Fruit fly (Drosophila melanogaster) whole organism, prepupa: ENCODE results near the gene Nup93-1.

Experiments used
- Blimp-1 ChIP-seq: fragments of 200-800 bp; sonication (Bioruptor generic); optimal IDR thresholded peaks from 3 replicates; lab custom pipeline; 2017; ENCODE audit warnings: missing biosample characterization, missing genetic modification characterization, mild to moderate bottlenecking, moderate library complexity, missing genetic modification reagents
- CG10631 ChIP-seq: fragments of 200-800 bp; sonication (Bioruptor generic); optimal IDR thresholded peaks from 2 replicates; lab custom pipeline; 2016; ENCODE audit warnings: missing biosample characterization, missing genetic modification characterization
- CG10669 ChIP-seq: fragments of 200-800 bp; sonication (Bioruptor generic); optimal IDR thresholded peaks from 3 replicates; lab custom pipeline; 2018; ENCODE audit warnings: missing biosample characterization, mild to moderate bottlenecking, missing genetic modification characterization, moderate library complexity
- CG11762 ChIP-seq: fragments of 200-800 bp; sonication (Bioruptor generic); optimal IDR thresholded peaks from 3 replicates; lab custom pipeline; 2016; ENCODE audit warnings: missing biosample characterization, missing genetic modification characterization; ENCODE audit not compliant: insufficient read depth
- CG11902 ChIP-seq: fragments of 200-800 bp; sonication (Bioruptor generic); optimal IDR thresholded peaks from 3 replicates; lab custom pipeline; 2016; ENCODE audit warnings: missing biosample characterization, missing genetic modification characterization
- CG15336 ChIP-seq: fragments of 200-800 bp; sonication (Bioruptor generic); IDR thresholded peaks from 2 replicates; pipeline ENCODE4 v1.3.6; 2022; ENCODE audit warnings: missing biosample characterization, missing genetic modification characterization
- CG1621 ChIP-seq: fragments of 200-800 bp; sonication (Bioruptor generic); optimal IDR thresholded peaks from 3 replicates; lab custom pipeline; 2018; ENCODE audit warnings: missing biosample characterization, mild to moderate bottlenecking, missing genetic modification characterization
- CG16779 ChIP-seq: fragments of 200-800 bp; sonication (Bioruptor generic); optimal IDR thresholded peaks from 3 replicates; lab custom pipeline; 2017; ENCODE audit warnings: missing biosample characterization, mild to moderate bottlenecking, missing genetic modification characterization
- CG3032 ChIP-seq: fragments of 200-800 bp; optimal IDR thresholded peaks from 2 replicates; lab custom pipeline; 2019; ENCODE audit warnings: missing biosample characterization, mild to moderate bottlenecking, missing genetic modification characterization, moderate library complexity
- CG31627 ChIP-seq: fragments of 200-800 bp; sonication (Bioruptor generic); optimal IDR thresholded peaks from 3 replicates; lab custom pipeline; 2016; ENCODE audit warnings: missing biosample characterization, missing genetic modification characterization
- CG32006 ChIP-seq: fragments of 200-800 bp; sonication (Bioruptor generic); optimal IDR thresholded peaks from 3 replicates; lab custom pipeline; 2017; ENCODE audit warnings: missing biosample characterization, mild to moderate bottlenecking, missing genetic modification characterization
- CG34406 ChIP-seq: fragments of 200-800 bp; sonication (Bioruptor generic); optimal IDR thresholded peaks from 3 replicates; lab custom pipeline; 2016; ENCODE audit warnings: missing biosample characterization, missing genetic modification characterization
- CG4318 ChIP-seq: fragments of 200-800 bp; sonication (Bioruptor generic); optimal IDR thresholded peaks from 3 replicates; lab custom pipeline; 2017; ENCODE audit warnings: missing biosample characterization, mild to moderate bottlenecking, missing genetic modification characterization
- CG6163 ChIP-seq: fragments of 200-800 bp; sonication (Bioruptor generic); IDR thresholded peaks from 3 replicates; pipeline ENCODE4 v1.3.6; 2022; ENCODE audit warnings: missing biosample characterization, missing genetic modification characterization
- CG6276 ChIP-seq: fragments of 200-800 bp; sonication (Bioruptor generic); optimal IDR thresholded peaks from 2 replicates; lab custom pipeline; 2017; ENCODE audit warnings: missing biosample characterization, mild to moderate bottlenecking, missing genetic modification characterization
- CG6792 ChIP-seq: fragments of 200-800 bp; sonication (Bioruptor generic); optimal IDR thresholded peaks from 3 replicates; lab custom pipeline; 2016; ENCODE audit warnings: missing biosample characterization, missing genetic modification characterization
- CG6808 ChIP-seq: fragments of 200-800 bp; sonication (Bioruptor generic); optimal IDR thresholded peaks from 3 replicates; lab custom pipeline; 2017; ENCODE audit warnings: missing biosample characterization, missing genetic modification characterization, mild to moderate bottlenecking, moderate library complexity, missing genetic modification reagents
- CG6854 ChIP-seq: fragments of 200-800 bp; sonication (Bioruptor generic); optimal IDR thresholded peaks from 2 replicates; lab custom pipeline; 2017; ENCODE audit warnings: missing biosample characterization, mild to moderate bottlenecking, missing genetic modification characterization
- CG8119 ChIP-seq: fragments of 200-800 bp; sonication (Bioruptor generic); IDR thresholded peaks from 3 replicates; pipeline ENCODE4 v1.3.6; 2022; ENCODE audit warnings: missing biosample characterization, missing genetic modification characterization
- CG8632 ChIP-seq: fragments of 200-800 bp; sonication (Bioruptor generic); optimal IDR thresholded peaks from 3 replicates; lab custom pipeline; 2016; ENCODE audit warnings: missing biosample characterization, missing genetic modification characterization
- CG9139 ChIP-seq: fragments of 200-800 bp; sonication (Bioruptor generic); optimal IDR thresholded peaks from 3 replicates; lab custom pipeline; 2017; ENCODE audit warnings: missing biosample characterization, mild to moderate bottlenecking, missing genetic modification characterization
- Eip75B ChIP-seq: fragments of 200-800 bp; sonication (Bioruptor generic); optimal IDR thresholded peaks from 3 replicates; lab custom pipeline; 2016; ENCODE audit warnings: missing biosample characterization, missing genetic modification characterization
- Eip93F ChIP-seq: fragments of 200-800 bp; sonication (Bioruptor generic); optimal IDR thresholded peaks from 2 replicates; lab custom pipeline; 2016; ENCODE audit warnings: missing biosample characterization, mild to moderate bottlenecking, missing genetic modification characterization
- Ets21C ChIP-seq: fragments of 200-800 bp; sonication (Bioruptor generic); optimal IDR thresholded peaks from 3 replicates; lab custom pipeline; 2016; ENCODE audit warnings: missing biosample characterization, missing genetic modification characterization
- Ets96B ChIP-seq: fragments of 200-800 bp; optimal IDR thresholded peaks from 2 replicates; lab custom pipeline; 2019; ENCODE audit warnings: missing biosample characterization, mild to moderate bottlenecking, missing genetic modification characterization, moderate library complexity
- Hr38 ChIP-seq: sonication (Bioruptor generic); optimal IDR thresholded peaks from 2 replicates; lab custom pipeline; 2016; ENCODE audit warnings: missing biosample characterization, missing genetic modification characterization
- Hr39 ChIP-seq: fragments of 200-800 bp; sonication (Bioruptor generic); optimal IDR thresholded peaks from 2 replicates; lab custom pipeline; 2016; ENCODE audit warnings: missing biosample characterization, missing genetic modification characterization
- Hr4 ChIP-seq: fragments of 200-800 bp; sonication (Bioruptor generic); optimal IDR thresholded peaks from 3 replicates; lab custom pipeline; 2016; ENCODE audit warnings: missing biosample characterization, missing genetic modification characterization
- Lpt ChIP-seq: fragments of 200-800 bp; sonication (Bioruptor generic); optimal IDR thresholded peaks from 3 replicates; lab custom pipeline; 2016; ENCODE audit warnings: missing biosample characterization, missing genetic modification characterization
- Met ChIP-seq: fragments of 200-800 bp; sonication (Bioruptor generic); optimal IDR thresholded peaks from 3 replicates; lab custom pipeline; 2016; ENCODE audit warnings: missing biosample characterization, missing genetic modification characterization
- Smox ChIP-seq: fragments of 200-800 bp; sonication (Bioruptor generic); optimal IDR thresholded peaks from 3 replicates; lab custom pipeline; 2016; ENCODE audit warnings: missing biosample characterization, missing genetic modification characterization
- Sox102F ChIP-seq: fragments of 200-800 bp; sonication (Bioruptor generic); optimal IDR thresholded peaks from 2 replicates; lab custom pipeline; 2016; ENCODE audit warnings: missing biosample characterization, mild to moderate bottlenecking, missing genetic modification characterization
- Sox14 ChIP-seq: fragments of 200-800 bp; sonication (Bioruptor generic); optimal IDR thresholded peaks from 3 replicates; lab custom pipeline; 2016; ENCODE audit warnings: missing biosample characterization, missing genetic modification characterization
- Sox15 ChIP-seq: fragments of 200-800 bp; sonication (Bioruptor generic); optimal IDR thresholded peaks from 3 replicates; lab custom pipeline; 2016; ENCODE audit warnings: missing biosample characterization, missing genetic modification characterization
- achi ChIP-seq: fragments of 200-800 bp; sonication (Bioruptor generic); optimal IDR thresholded peaks from 3 replicates; lab custom pipeline; 2016; ENCODE audit warnings: missing biosample characterization, missing genetic modification characterization
- acj6 ChIP-seq: fragments of 200-800 bp; sonication (Bioruptor generic); optimal IDR thresholded peaks from 3 replicates; lab custom pipeline; 2016; ENCODE audit warnings: missing biosample characterization, missing genetic modification characterization
- dac ChIP-seq: fragments of 200-800 bp; sonication (Bioruptor generic); optimal IDR thresholded peaks from 2 replicates; lab custom pipeline; 2017; ENCODE audit warnings: missing biosample characterization, mild to moderate bottlenecking, missing genetic modification characterization
- dsx ChIP-seq: fragments of 200-800 bp; optimal IDR thresholded peaks from 3 replicates; lab custom pipeline; 2019; ENCODE audit warnings: missing biosample characterization, mild to moderate bottlenecking, missing genetic modification characterization, moderate library complexity; ENCODE audit not compliant: poor library complexity, severe bottlenecking
- eg ChIP-seq: fragments of 200-800 bp; sonication (Bioruptor generic); IDR thresholded peaks from 3 replicates; pipeline ENCODE4 v1.3.6; 2022; ENCODE audit warnings: missing biosample characterization, missing genetic modification characterization
- fd59A ChIP-seq: fragments of 200-800 bp; sonication (Bioruptor generic); optimal IDR thresholded peaks from 2 replicates; lab custom pipeline; 2017; ENCODE audit warnings: missing biosample characterization, mild to moderate bottlenecking, missing genetic modification characterization, missing genetic modification reagents
- fkh ChIP-seq: fragments of 200-800 bp; sonication (Bioruptor generic); optimal IDR thresholded peaks from 3 replicates; lab custom pipeline; 2017; ENCODE audit warnings: missing biosample characterization, mild to moderate bottlenecking, missing genetic modification characterization, moderate library complexity
- lz ChIP-seq: fragments of 200-800 bp; sonication (Bioruptor generic); optimal IDR thresholded peaks from 3 replicates; lab custom pipeline; 2016; ENCODE audit warnings: missing biosample characterization, missing genetic modification characterization
- pdm3 ChIP-seq: fragments of 200-800 bp; sonication (Bioruptor generic); optimal IDR thresholded peaks from 3 replicates; lab custom pipeline; 2016; ENCODE audit warnings: missing biosample characterization, missing genetic modification characterization
- salr ChIP-seq, 2 experiments: fragments of 200-800 bp; sonication (Bioruptor generic); optimal IDR thresholded peaks; 3 replicates each; lab custom pipeline; 2016 to 2018; ENCODE audit warnings: missing biosample characterization in 2 of 2, missing genetic modification characterization in 2 of 2, mild to moderate bottlenecking in 1 of 2
- spab ChIP-seq: fragments of 200-800 bp; sonication (Bioruptor generic); optimal IDR thresholded peaks from 2 replicates; lab custom pipeline; 2017; ENCODE audit warnings: missing biosample characterization, mild to moderate bottlenecking, missing genetic modification characterization, missing genetic modification reagents
- ss ChIP-seq, 2 experiments: fragments of 200-800 bp; sonication (Bioruptor generic); optimal IDR thresholded peaks; 2 replicates in 1 of 2; 3 replicates in 1 of 2; lab custom pipeline; 2017 to 2018; ENCODE audit warnings: mild to moderate bottlenecking in 2 of 2, missing biosample characterization in 2 of 2, missing genetic modification characterization in 2 of 2, moderate library complexity in 1 of 2
- svp ChIP-seq: fragments of 200-800 bp; sonication (Bioruptor generic); peaks from one replicate; lab custom pipeline; 2016; ENCODE audit warnings: missing biosample characterization, missing genetic modification characterization
- topi ChIP-seq: fragments of 200-800 bp; sonication (Bioruptor generic); optimal IDR thresholded peaks from 3 replicates; lab custom pipeline; 2016; ENCODE audit warnings: missing biosample characterization, missing genetic modification characterization
- vri ChIP-seq: fragments of 200-800 bp; sonication (Bioruptor generic); optimal IDR thresholded peaks from 3 replicates; lab custom pipeline; 2016; ENCODE audit warnings: missing biosample characterization, mild to moderate bottlenecking, missing genetic modification characterization

Gene Nup93-1

DNA sequence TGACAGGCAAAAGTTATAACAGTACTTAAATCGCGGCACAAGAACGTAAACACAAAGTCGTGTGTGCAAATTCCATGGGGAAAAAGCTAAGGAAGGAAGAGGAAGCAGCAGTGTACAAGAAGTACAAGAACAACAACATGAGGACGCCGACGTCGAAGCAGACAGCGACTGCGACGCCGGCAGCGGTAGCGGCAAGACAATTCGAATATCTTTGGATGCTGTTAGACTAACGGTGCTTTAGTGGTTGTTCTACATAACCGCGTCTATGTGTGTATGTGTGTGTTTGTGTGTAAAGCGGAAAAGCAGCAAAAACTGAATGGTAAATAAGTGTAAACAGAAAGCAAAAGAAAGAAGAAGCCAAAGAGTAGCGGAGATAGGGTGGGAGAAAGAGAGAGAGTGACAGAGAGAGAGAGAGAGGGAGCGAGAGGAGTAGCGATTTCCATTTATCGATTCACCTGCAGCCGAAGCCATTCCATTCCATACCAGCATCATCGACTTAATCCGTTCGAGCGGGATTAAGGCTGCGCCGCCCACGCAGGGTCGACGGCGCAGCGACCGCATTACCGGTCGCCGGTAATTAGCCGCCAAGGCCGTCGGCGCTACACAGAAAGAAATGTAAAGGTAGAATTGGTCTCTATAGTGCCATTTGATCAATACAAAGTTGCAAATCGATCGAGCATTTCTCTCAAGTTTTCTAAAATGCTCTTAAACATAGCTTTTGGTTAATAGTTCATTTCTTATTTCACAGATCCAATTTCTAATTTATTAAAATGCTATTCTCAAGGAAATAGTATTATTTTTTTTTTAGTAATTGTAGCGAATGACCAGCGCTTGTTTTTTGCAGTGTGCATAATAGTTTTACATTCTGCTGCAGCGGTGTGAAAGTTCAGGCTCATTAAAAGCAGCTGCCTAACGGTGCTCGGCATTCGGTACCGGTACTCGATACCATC lies 38.4 kb upstream of the Nup93-1 start:
- TF ChIP-seq CG15336 (GFP tag; lab: Robert Waterston, UW) (peak; percentile 77), CG10669 (GFP tag; lab: Kevin White, UChicago) (peak; percentile 33), svp (GFP tag; lab: Kevin White, UChicago) (peak; percentile 49), vri (GFP tag; lab: Kevin White, UChicago) (no peak), CG11762 (GFP tag; lab: Kevin White, UChicago) (no peak), Ets96B (peak; percentile 27), eg (peak; percentile 74), Smox (GFP tag; lab: Kevin White, UChicago) (peak; percentile 27), CG8632 (GFP tag; lab: Kevin White, UChicago) (no peak), CG6276 (GFP tag; lab: Kevin White, UChicago) (peak; percentile 68), Lpt (peak; percentile 23), achi (GFP tag; lab: Kevin White, UChicago) (peak; percentile 38), CG31627 (GFP tag; lab: Kevin White, UChicago) (peak; percentile 32), Hr39 (GFP tag; lab: Kevin White, UChicago) (peak; percentile 38), Eip75B (GFP tag; lab: Kevin White, UChicago) (peak; percentile 62), Blimp-1 (GFP tag; lab: Kevin White, UChicago) (no peak), CG1621 (tag; lab: Kevin White, UChicago) (peak; percentile 0), ss (GFP tag; optimal IDR thresholded peaks at IDR 0.05; lab: Kevin White, UChicago) (peak; percentile 19 to 23), fkh (no peak), Ets21C (GFP tag; lab: Kevin White, UChicago) (no peak), CG11902 (peak; percentile 5), dac (peak; percentile 58), lz (peak; percentile 36), CG8119 (GFP tag; lab: Robert Waterston, UW) (peak; percentile 72), pdm3 (GFP tag; lab: Kevin White, UChicago) (peak; percentile 66), salr (GFP tag; optimal IDR thresholded peaks at IDR 0.05; lab: Kevin White, UChicago) (peak in 1 of 2 experiments; percentile 16), CG9139 (GFP tag; lab: Kevin White, UChicago) (no peak), Sox14 (GFP tag; lab: Kevin White, UChicago) (peak; percentile 32), CG6792 (GFP tag; lab: Kevin White, UChicago) (peak; percentile 27), CG3032 (peak; percentile 43), acj6 (GFP tag; lab: Kevin White, UChicago) (peak; percentile 57), CG32006 (peak; percentile 89), CG34406 (peak; percentile 25), dsx (peak; percentile 57), CG6808 (peak; percentile 23), Eip93F (GFP tag; lab: Kevin White, UChicago) (no peak), CG6854 (GFP tag; lab: Kevin White, UChicago) (no peak), CG4318 (GFP tag; lab: Kevin White, UChicago) (peak; percentile 67), topi (GFP tag; lab: Kevin White, UChicago) (peak; percentile 27), Hr38 (no peak), CG10631 (peak; percentile 16), fd59A (GFP tag; lab: Kevin White, UChicago) (peak; percentile 28), Met (GFP tag; lab: Kevin White, UChicago) (peak; percentile 56), CG6163 (GFP tag; lab: Robert Waterston, UW) (no peak), spab (GFP tag; lab: Kevin White, UChicago) (no peak), Sox15 (GFP tag; lab: Kevin White, UChicago) (no peak), Sox102F (GFP tag; lab: Kevin White, UChicago) (peak; percentile 40), CG16779 (peak; percentile 8), Hr4 (GFP tag; lab: Kevin White, UChicago) (peak; percentile 84)
